Fruit fly (Drosophila melanogaster): Measurements from ENCODE around the gene CG42780.
A peak's percentile ranks its signal among the peaks of the same experiment; 100 is the strongest.

The CG42780 gene

DNA sequence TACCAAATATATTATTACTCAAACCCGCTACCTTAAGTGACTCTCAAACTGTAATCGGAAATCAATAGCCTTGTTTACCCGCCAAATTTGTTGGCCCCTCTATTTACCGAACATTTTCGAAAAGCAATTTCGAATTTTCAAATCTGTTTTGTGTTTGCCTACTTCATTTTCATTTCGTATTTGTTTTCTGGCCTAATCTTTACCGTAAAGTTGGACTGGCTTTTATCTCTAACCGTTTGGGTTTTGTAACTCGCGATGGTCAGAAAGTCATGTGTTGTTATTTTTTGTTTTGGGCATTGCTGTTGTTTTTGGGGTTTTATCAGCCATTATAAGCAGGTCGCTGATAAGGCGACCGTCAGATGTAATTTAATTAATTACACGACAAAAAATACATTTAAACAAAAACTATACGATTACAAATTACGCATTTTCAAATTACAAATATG is 1.3 kb upstream of the CG42780 start (continued):
- TF ChIP-seq vfl (GFP tag; optimal IDR thresholded peaks at IDR 0.05) (no peak), CG2678 (tag; optimal IDR thresholded peaks at IDR 0.05) (peak; percentile 49), CG8924 (tag; optimal IDR thresholded peaks at IDR 0.05) (no peak), CG10431 (GFP tag; optimal IDR thresholded peaks at IDR 0.05) (peak; percentile 26), tna (GFP tag; IDR thresholded peaks at IDR 0.05; ENCODE audit: partially characterized antibody) (no peak), Max (GFP tag; optimal IDR thresholded peaks at IDR 0.05) (no peak), nerfin-1 (tag; optimal IDR thresholded peaks at IDR 0.05) (peak; percentile 28), abd-A (tag; optimal IDR thresholded peaks at IDR 0.05) (no peak), Asciz (GFP tag; optimal IDR thresholded peaks at IDR 0.05) (peak; percentile 75), zen2 (GFP tag; IDR thresholded peaks at IDR 0.05; ENCODE audit: partially characterized antibody) (no peak), Hsf (GFP tag; optimal IDR thresholded peaks at IDR 0.05) (no peak), Hey (tag; optimal IDR thresholded peaks at IDR 0.05) (peak; percentile 17), inv (GFP tag; IDR thresholded peaks at IDR 0.05; ENCODE audit: partially characterized antibody) (no peak), CG9215 (GFP tag; IDR thresholded peaks at IDR 0.05) (no peak), Nf-YA (GFP tag; IDR thresholded peaks at IDR 0.05) (no peak), CG12659 (GFP tag; optimal IDR thresholded peaks at IDR 0.05) (peak; percentile 1), GATAe (GFP tag; conservative IDR thresholded peaks at IDR 0.05) (peak; percentile 36; the same call in 1 of the 2 replicates), CG4820 (GFP tag; optimal IDR thresholded peaks at IDR 0.05) (peak; percentile 2), CG15696 (tag; optimal IDR thresholded peaks at IDR 0.05) (peak; percentile 86), Chrac-16 (GFP tag; optimal IDR thresholded peaks at IDR 0.05) (no peak), odd (GFP tag; optimal IDR thresholded peaks at IDR 0.05) (peak; percentile 38), az2 (GFP tag; optimal IDR thresholded peaks at IDR 0.05) (no peak), Hand (GFP tag; optimal IDR thresholded peaks at IDR 0.05) (no peak), CG8388 (GFP tag; optimal IDR thresholded peaks at IDR 0.05) (no peak), repo (GFP tag; optimal IDR thresholded peaks at IDR 0.05) (no peak), Optix (GFP tag; IDR thresholded peaks at IDR 0.05) (no peak), lola (GFP tag; optimal IDR thresholded peaks at IDR 0.05) (peak in 1 of 3 experiments; percentile 25), Nf-YB (GFP tag; optimal IDR thresholded peaks at IDR 0.05) (no peak), CkIIα-i1 (GFP tag; IDR thresholded peaks at IDR 0.05) (no peak), CG10543 (GFP tag; optimal IDR thresholded peaks at IDR 0.05) (peak; percentile 46), Dad (GFP tag; optimal IDR thresholded peaks at IDR 0.05) (peak; percentile 1), CG2116 (GFP tag; optimal IDR thresholded peaks at IDR 0.05) (peak; percentile 12), zen (tag; optimal IDR thresholded peaks at IDR 0.05) (no peak), ato (GFP tag; IDR thresholded peaks at IDR 0.05; ENCODE audit: partially characterized antibody) (no peak), CG8765 (GFP tag; IDR thresholded peaks at IDR 0.05) (no peak), B-H1 (GFP tag; IDR thresholded peaks at IDR 0.05) (no peak), bsh (GFP tag; optimal IDR thresholded peaks at IDR 0.05) (peak in 1 of 2 experiments; percentile 42), pb (GFP tag; optimal IDR thresholded peaks at IDR 0.05) (peak; percentile 9), sens-2 (GFP tag; IDR thresholded peaks at IDR 0.05) (peak; percentile 65; the same call in 1 of the 2 replicates), CG14441 (GFP tag; IDR thresholded peaks at IDR 0.05) (peak; percentile 41; the same call in 1 of the 2 replicates), kay (GFP tag; optimal IDR thresholded peaks at IDR 0.05) (no peak), CG30431 (GFP tag; optimal IDR thresholded peaks at IDR 0.05) (peak; percentile 20), nerfin-2 (GFP tag; IDR thresholded peaks at IDR 0.05; ENCODE audit: partially characterized antibody) (no peak), nau (GFP tag; optimal IDR thresholded peaks at IDR 0.05) (no peak), gcm (GFP tag; optimal IDR thresholded peaks at IDR 0.05) (no peak), CG12769 (tag; optimal IDR thresholded peaks at IDR 0.05) (peak; percentile 38), Xbp1 (GFP tag; optimal IDR thresholded peaks at IDR 0.05) (no peak), Hr3 (GFP tag; optimal IDR thresholded peaks at IDR 0.05) (no peak), CG18764 (GFP tag; optimal IDR thresholded peaks at IDR 0.05) (no peak), gro (GFP tag; optimal IDR thresholded peaks at IDR 0.05) (no peak)
